Worm (Caenorhabditis elegans) whole organism, L2 larva: ENCODE data around the gene Y32B12B.2.

ENCODE experiments used
- C34F6.9 ChIP-seq: fragments of 150-350 bp; optimal IDR thresholded peaks from 2 replicates; lab custom pipeline; 2014; ENCODE audit warnings: missing biosample characterization, missing genetic modification characterization
- F13H6.1 ChIP-seq: sonication (generic microtip); optimal IDR thresholded peaks from 2 replicates; lab custom pipeline; 2016; ENCODE audit warnings: missing genetic modification characterization, missing compliant biosample characterization
- R02D3.7 ChIP-seq: fragments of 150-350 bp; optimal IDR thresholded peaks from 2 replicates; lab custom pipeline; 2014; ENCODE audit warnings: missing biosample characterization, missing genetic modification characterization
- Y55F3AM.14 ChIP-seq: fragments of 200-800 bp; sonication (Bioruptor generic); optimal IDR thresholded peaks from 2 replicates; lab custom pipeline; 2018; ENCODE audit warnings: mild to moderate bottlenecking, missing genetic modification characterization, missing compliant biosample characterization
- alr-1 ChIP-seq: fragments of 150-350 bp; optimal IDR thresholded peaks from 2 replicates; lab custom pipeline; 2014; ENCODE audit warnings: missing biosample characterization, missing genetic modification characterization
- ama-1 ChIP-seq: fragments of 150-350 bp; optimal IDR thresholded peaks from 2 replicates; lab custom pipeline; 2018; ENCODE audit warnings: inconsistent platforms
- ceh-16 ChIP-seq: fragments of 150-350 bp; optimal IDR thresholded peaks from 2 replicates; lab custom pipeline; 2014; ENCODE audit warnings: missing biosample characterization, missing genetic modification characterization
- ceh-82 ChIP-seq: fragments of 150-350 bp; optimal IDR thresholded peaks from 2 replicates; lab custom pipeline; 2014; ENCODE audit warnings: missing biosample characterization, missing genetic modification characterization
- crh-2 ChIP-seq: sonication (generic microtip); optimal IDR thresholded peaks from 2 replicates; lab custom pipeline; 2017; ENCODE audit warnings: missing biosample characterization, missing genetic modification characterization
- egl-27 ChIP-seq: sonication (generic microtip); optimal IDR thresholded peaks from 3 replicates; lab custom pipeline; 2017; ENCODE audit warnings: missing biosample characterization, missing genetic modification reagents, missing genetic modification characterization
- elt-1 ChIP-seq: fragments of 150-350 bp; optimal IDR thresholded peaks from 2 replicates; lab custom pipeline; 2014; ENCODE audit warnings: missing biosample characterization, missing genetic modification characterization
- elt-3 ChIP-seq: sonication (generic microtip); optimal IDR thresholded peaks from 2 replicates; lab custom pipeline; 2017; ENCODE audit warnings: missing biosample characterization, missing genetic modification characterization
- fos-1 ChIP-seq: fragments of 150-350 bp; optimal IDR thresholded peaks from 2 replicates; lab custom pipeline; 2014; ENCODE audit warnings: missing biosample characterization, missing genetic modification characterization
- gmeb-1 ChIP-seq: fragments of 150-350 bp; optimal IDR thresholded peaks from 2 replicates; lab custom pipeline; 2014; ENCODE audit warnings: missing biosample characterization, missing genetic modification characterization
- lin-13 ChIP-seq: fragments of 150-350 bp; optimal IDR thresholded peaks from 2 replicates; lab custom pipeline; 2014; ENCODE audit warnings: missing biosample characterization, missing genetic modification reagents, missing genetic modification characterization
- lin-39 ChIP-seq: fragments of 150-350 bp; optimal IDR thresholded peaks from 2 replicates; lab custom pipeline; 2014; ENCODE audit warnings: missing biosample characterization, missing genetic modification reagents, missing genetic modification characterization
- lsy-2 ChIP-seq, 2 experiments: fragments of 150-350 bp in 1 of 2; sonication (generic microtip) in 1 of 2; optimal IDR thresholded peaks; 2 replicates each; lab custom pipeline; 2014 to 2017; ENCODE audit warnings: missing biosample characterization in 2 of 2, missing genetic modification characterization in 2 of 2
- mbf-1 ChIP-seq: sonication (generic microtip); optimal IDR thresholded peaks from 2 replicates; lab custom pipeline; 2017; ENCODE audit warnings: missing biosample characterization, missing genetic modification characterization
- mdl-1 ChIP-seq, 2 experiments: fragments of 150-350 bp in 1 of 2; sonication (generic microtip) in 1 of 2; optimal IDR thresholded peaks; 2 replicates each; lab custom pipeline; 2017; ENCODE audit warnings: missing biosample characterization in 2 of 2, missing genetic modification characterization in 2 of 2
- nhr-10 ChIP-seq: sonication (generic microtip); optimal IDR thresholded peaks from 2 replicates; lab custom pipeline; 2017; ENCODE audit warnings: missing biosample characterization, missing genetic modification characterization
- nhr-11 ChIP-seq: fragments of 150-350 bp; optimal IDR thresholded peaks from 2 replicates; lab custom pipeline; 2014; ENCODE audit warnings: missing biosample characterization, missing genetic modification characterization
- nhr-12 ChIP-seq: fragments of 150-350 bp; optimal IDR thresholded peaks from 2 replicates; lab custom pipeline; 2014; ENCODE audit warnings: missing biosample characterization, missing genetic modification characterization
- nhr-129 ChIP-seq: fragments of 150-350 bp; optimal IDR thresholded peaks from 2 replicates; lab custom pipeline; 2014; ENCODE audit warnings: missing biosample characterization, missing genetic modification characterization
- nhr-21 ChIP-seq: fragments of 150-350 bp; optimal IDR thresholded peaks from 2 replicates; lab custom pipeline; 2014; ENCODE audit warnings: missing biosample characterization, missing genetic modification characterization
- nhr-23 ChIP-seq: fragments of 150-350 bp; optimal IDR thresholded peaks from 2 replicates; lab custom pipeline; 2014; ENCODE audit warnings: missing biosample characterization, missing genetic modification reagents, missing genetic modification characterization
- nhr-237 ChIP-seq: fragments of 150-350 bp; optimal IDR thresholded peaks from 2 replicates; lab custom pipeline; 2014; ENCODE audit warnings: missing biosample characterization, missing genetic modification characterization
- nhr-25 ChIP-seq: fragments of 150-350 bp; sonication (generic microtip); optimal IDR thresholded peaks from 3 replicates; lab custom pipeline; 2014; ENCODE audit warnings: missing biosample characterization, missing genetic modification characterization
- nhr-6 ChIP-seq: fragments of 150-350 bp; optimal IDR thresholded peaks from 2 replicates; lab custom pipeline; 2014; ENCODE audit warnings: missing biosample characterization, missing genetic modification characterization
- nhr-77 ChIP-seq: fragments of 150-350 bp; optimal IDR thresholded peaks from 2 replicates; lab custom pipeline; 2014; ENCODE audit warnings: missing biosample characterization, missing genetic modification characterization
- peb-1 ChIP-seq: fragments of 150-350 bp; optimal IDR thresholded peaks from 2 replicates; lab custom pipeline; 2014; ENCODE audit warnings: missing biosample characterization, missing genetic modification characterization
- sem-4 ChIP-seq: fragments of 150-350 bp; optimal IDR thresholded peaks from 2 replicates; lab custom pipeline; 2014; ENCODE audit warnings: missing biosample characterization, missing genetic modification reagents, missing genetic modification characterization
- skn-1 ChIP-seq: sonication (generic microtip); optimal IDR thresholded peaks from 2 replicates; lab custom pipeline; 2017; ENCODE audit warnings: missing biosample characterization, missing genetic modification characterization
- sma-3 ChIP-seq: sonication (generic microtip); optimal IDR thresholded peaks from 2 replicates; lab custom pipeline; 2016; ENCODE audit warnings: missing genetic modification reagents, missing genetic modification characterization, missing compliant biosample characterization
- sma-9 ChIP-seq, 2 experiments: fragments of 150-350 bp in 1 of 2; sonication (generic microtip) in 1 of 2; optimal IDR thresholded peaks; 2 replicates each; lab custom pipeline; 2014 to 2016; ENCODE audit warnings: missing genetic modification characterization in 2 of 2, mild to moderate bottlenecking in 1 of 2, missing biosample characterization in 1 of 2, missing compliant biosample characterization in 1 of 2, missing genetic modification reagents in 1 of 2, moderate library complexity in 1 of 2
- snpc-4 ChIP-seq: fragments of 150-350 bp; optimal IDR thresholded peaks from 2 replicates; lab custom pipeline; 2014; ENCODE audit warnings: missing biosample characterization, missing genetic modification characterization
- unc-62 ChIP-seq: fragments of 150-350 bp; optimal IDR thresholded peaks from 2 replicates; lab custom pipeline; 2014; ENCODE audit warnings: missing biosample characterization, missing genetic modification reagents, missing genetic modification characterization
- zag-1 ChIP-seq: fragments of 150-350 bp; optimal IDR thresholded peaks from 2 replicates; lab custom pipeline; 2014; ENCODE audit warnings: missing biosample characterization, missing genetic modification characterization
- ztf-4 ChIP-seq: fragments of 150-350 bp; optimal IDR thresholded peaks from 2 replicates; lab custom pipeline; 2014; ENCODE audit warnings: missing biosample characterization, missing genetic modification characterization

The Y32B12B.2 gene

DNA sequence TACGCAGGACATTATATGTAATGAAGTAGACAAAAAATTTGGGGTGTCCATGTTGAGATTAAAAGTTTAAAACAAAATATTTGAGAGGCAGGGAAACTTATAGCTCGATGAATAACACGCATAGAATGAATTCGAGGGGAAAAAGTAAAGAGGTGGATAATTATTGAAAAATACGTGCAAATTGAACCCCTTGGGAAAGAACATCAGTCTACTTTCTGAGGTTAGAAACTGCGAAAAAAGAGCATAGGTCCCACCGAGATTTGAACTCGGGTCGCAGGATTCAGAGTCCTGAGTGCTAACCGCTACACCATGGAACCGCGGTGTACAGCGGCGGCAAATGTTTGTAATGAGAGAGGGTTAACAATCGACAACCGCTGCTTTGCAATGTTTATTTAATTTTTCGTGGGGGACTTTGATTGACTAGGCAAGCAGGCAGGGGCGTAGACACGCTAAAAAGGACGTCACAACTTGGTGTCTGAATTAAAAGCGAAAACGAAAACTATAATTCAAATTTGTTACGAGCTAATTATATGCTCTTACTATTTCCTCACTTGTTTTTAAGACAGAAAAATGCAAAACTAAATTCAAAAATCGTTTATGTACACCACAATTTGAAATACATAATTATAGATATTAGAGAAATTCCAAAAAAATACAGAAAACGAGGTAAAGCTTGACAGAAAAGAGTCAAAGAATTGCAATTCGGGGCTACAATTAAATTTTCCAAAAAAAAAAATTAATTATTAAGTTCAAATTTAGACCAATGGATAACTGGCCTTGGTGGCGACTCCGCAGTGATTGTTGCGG, 54.0 kb downstream of the Y32B12B.2 start, which contains the start of gene srh-269:
Gene srh-269 (minus strand): TSS at position 51 of the 807 bp plus-strand sequence.
- TF ChIP-seq egl-27 (tag; lab: Kevin White, UChicago) (no peak), sma-3 (peak; percentile 42), sma-9 (GFP tag; optimal IDR thresholded peaks at IDR 0.05; lab: Kevin White, UChicago) (peak; percentile 54), sma-9 (tag; optimal IDR thresholded peaks at IDR 0.05; lab: Kevin White, UChicago) (no peak), unc-62 (GFP tag; lab: Kevin White, UChicago) (no peak), ztf-4 (tag; lab: Kevin White, UChicago) (peak; percentile 16), ceh-82 (tag; lab: Kevin White, UChicago) (no peak), fos-1 (tag; lab: Kevin White, UChicago) (peak; percentile 40), C34F6.9 (peak; percentile 36), crh-2 (tag; lab: Kevin White, UChicago) (peak; percentile 13), nhr-10 (tag; lab: Kevin White, UChicago) (no peak), Y55F3AM.14 (GFP tag; lab: Kevin White, UChicago) (peak; percentile 72), ama-1 (lab: Kevin White, UChicago) (peak; percentile 90), lsy-2 (tag; optimal IDR thresholded peaks at IDR 0.05; lab: Kevin White, UChicago) (peak; percentile 27 to 63), nhr-21 (tag; lab: Kevin White, UChicago) (peak; percentile 47), nhr-6 (tag; lab: Kevin White, UChicago) (peak; percentile 12), lin-13 (GFP tag; lab: Kevin White, UChicago) (peak; percentile 52), gmeb-1 (peak; percentile 52), snpc-4 (tag; lab: Kevin White, UChicago) (peak; percentile 30), nhr-77 (tag; lab: Kevin White, UChicago) (no peak), F13H6.1 (peak; percentile 55), nhr-129 (tag; lab: Kevin White, UChicago) (peak; percentile 76), elt-1 (tag; lab: Kevin White, UChicago) (no peak)

DNA sequence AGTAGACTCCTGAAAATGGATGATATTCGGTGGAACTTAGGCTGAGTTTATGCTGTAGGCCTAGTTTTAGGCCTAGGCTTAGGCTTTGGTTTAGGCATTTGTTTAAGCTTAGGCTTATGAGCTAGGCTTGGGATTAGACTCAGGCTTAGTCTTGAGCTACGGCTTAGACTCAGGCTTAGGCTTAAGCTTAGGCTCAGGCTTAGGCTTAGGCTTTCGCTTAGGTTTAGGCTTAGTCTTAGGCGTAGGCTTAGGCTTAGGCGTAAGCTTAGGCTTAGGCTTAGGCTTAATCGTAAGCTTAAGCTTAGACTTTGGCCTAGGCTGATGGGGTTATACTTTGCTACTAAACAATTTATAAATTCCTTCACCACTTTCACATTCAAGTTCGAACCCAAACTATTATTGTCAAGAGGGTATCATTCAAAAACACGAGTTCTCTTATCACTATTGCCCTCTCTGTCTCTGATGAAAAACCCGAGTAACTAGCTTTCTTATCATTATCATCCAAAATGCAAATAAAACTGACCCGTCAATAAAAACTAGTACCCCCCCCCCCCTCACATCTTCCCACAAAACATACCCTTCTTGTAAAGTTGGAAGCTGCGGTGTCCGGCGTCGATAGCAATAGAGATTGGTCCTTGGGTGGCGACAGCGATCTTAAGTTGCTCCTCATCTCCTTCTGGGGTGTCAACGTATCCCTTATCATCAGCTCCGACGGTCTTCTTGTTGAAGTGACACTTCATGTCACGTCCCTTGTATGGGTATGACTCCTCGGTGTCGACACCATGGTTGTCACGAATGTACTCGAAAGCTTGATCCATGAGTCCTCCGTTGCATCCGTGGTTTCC, 55.0 kb downstream of the Y32B12B.2 start:
- TF ChIP-seq fos-1 (tag; lab: Kevin White, UChicago) (peak; percentile 43), snpc-4 (tag; lab: Kevin White, UChicago) (no peak), ama-1 (lab: Kevin White, UChicago) (peak; percentile 26), crh-2 (tag; lab: Kevin White, UChicago) (peak; percentile 34), Y55F3AM.14 (GFP tag; lab: Kevin White, UChicago) (peak; percentile 31), nhr-25 (tag; lab: Kevin White, UChicago) (no peak), sma-9 (GFP tag; optimal IDR thresholded peaks at IDR 0.05; lab: Kevin White, UChicago) (peak; percentile 41), sma-9 (tag; optimal IDR thresholded peaks at IDR 0.05; lab: Kevin White, UChicago) (no peak), gmeb-1 (peak; percentile 47)

DNA sequence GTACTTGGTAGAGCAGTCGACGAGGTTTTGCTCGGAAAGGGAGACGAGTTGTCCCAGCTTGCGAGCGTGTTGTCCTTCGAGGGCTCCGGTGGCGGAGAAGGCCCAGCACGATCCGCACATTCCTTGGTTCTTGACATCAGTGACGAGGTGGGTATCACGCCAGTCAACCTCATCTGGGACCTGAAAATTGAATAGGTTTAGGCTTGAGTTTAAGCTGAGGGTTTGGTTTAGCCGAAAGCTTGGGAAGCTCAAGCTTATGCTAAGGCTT, 55.5 kb downstream of the Y32B12B.2 start:
- TF ChIP-seq crh-2 (tag; lab: Kevin White, UChicago), result no peak
- TF ChIP-seq Y55F3AM.14 (GFP tag; lab: Kevin White, UChicago), result no peak
- TF ChIP-seq R02D3.7, result no peak
- no peak for TF ChIP-seq F13H6.1
- TF ChIP-seq nhr-77 (tag; lab: Kevin White, UChicago), result no peak
- TF ChIP-seq nhr-25 (tag; lab: Kevin White, UChicago), result no peak
- no peak for TF ChIP-seq nhr-12
- TF ChIP-seq peb-1 (tag; lab: Kevin White, UChicago), result no peak
- no peak for TF ChIP-seq lsy-2 (tag; optimal IDR thresholded peaks at IDR 0.05; lab: Kevin White, UChicago)
- TF ChIP-seq lin-13 (GFP tag; lab: Kevin White, UChicago), result no peak
- TF ChIP-seq zag-1 (tag; lab: Kevin White, UChicago), result no peak
- TF ChIP-seq ama-1 (lab: Kevin White, UChicago), result no peak
- TF ChIP-seq egl-27 (tag; lab: Kevin White, UChicago), result no peak
- TF ChIP-seq elt-3 (tag; lab: Kevin White, UChicago), result no peak

DNA sequence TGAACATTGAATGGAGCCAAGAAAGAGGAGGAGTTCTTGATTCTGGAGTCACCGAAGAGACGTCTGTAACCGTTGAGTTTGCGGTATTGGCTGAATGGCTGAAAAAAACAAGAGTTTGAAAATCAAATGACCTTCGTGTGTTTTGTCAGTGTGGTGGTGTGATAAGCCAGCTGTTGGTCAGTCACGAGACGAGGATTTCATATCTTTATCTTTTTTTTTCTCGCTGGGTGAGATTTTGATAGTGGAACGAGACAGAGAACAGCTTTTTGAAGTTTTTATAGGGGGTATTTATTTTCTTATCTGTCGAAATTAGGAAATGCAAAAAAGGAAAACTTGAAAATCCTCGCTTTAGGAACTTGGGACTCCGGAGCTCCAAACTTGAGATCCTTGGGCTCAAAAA, 56.3 kb downstream of the Y32B12B.2 start:
- TF ChIP-seq elt-3 (tag; lab: Kevin White, UChicago) (no peak), crh-2 (tag; lab: Kevin White, UChicago) (no peak), nhr-21 (tag; lab: Kevin White, UChicago) (no peak), F13H6.1 (no peak), nhr-12 (no peak), unc-62 (GFP tag; lab: Kevin White, UChicago) (no peak), sem-4 (tag; lab: Kevin White, UChicago) (no peak), lsy-2 (tag; optimal IDR thresholded peaks at IDR 0.05; lab: Kevin White, UChicago) (no peak), ceh-16 (tag; lab: Kevin White, UChicago) (no peak), alr-1 (tag; lab: Kevin White, UChicago) (no peak), peb-1 (tag; lab: Kevin White, UChicago) (no peak), snpc-4 (tag; lab: Kevin White, UChicago) (no peak), nhr-237 (tag; lab: Kevin White, UChicago) (no peak), nhr-129 (tag; lab: Kevin White, UChicago) (peak; percentile 50), C34F6.9 (peak; percentile 11), nhr-23 (no peak), sma-9 (GFP tag; optimal IDR thresholded peaks at IDR 0.05; lab: Kevin White, UChicago) (peak; percentile 14), sma-9 (tag; optimal IDR thresholded peaks at IDR 0.05; lab: Kevin White, UChicago) (no peak), nhr-25 (tag; lab: Kevin White, UChicago) (no peak), gmeb-1 (no peak), nhr-11 (tag; lab: Kevin White, UChicago) (no peak), skn-1 (no peak), lin-39 (tag; lab: Kevin White, UChicago) (no peak), mbf-1 (tag; lab: Kevin White, UChicago) (no peak), zag-1 (tag; lab: Kevin White, UChicago) (no peak), lin-13 (GFP tag; lab: Kevin White, UChicago) (no peak), nhr-6 (tag; lab: Kevin White, UChicago) (no peak), nhr-77 (tag; lab: Kevin White, UChicago) (no peak), nhr-10 (tag; lab: Kevin White, UChicago) (no peak), mdl-1 (tag; optimal IDR thresholded peaks at IDR 0.05; lab: Kevin White, UChicago) (no peak), ztf-4 (tag; lab: Kevin White, UChicago) (peak; percentile 7)
